Worm (Caenorhabditis elegans): ENCODE data around the gene prp-8.

ce11 chrIII:8209775-8210174 is 45.6 kb downstream of the prp-8 start, which contains the start of gene C30A5.10:
- TF ChIP-seq tab-1 (GFP tag; IDR thresholded peaks at IDR 0.05) (no peak), med-1 (GFP tag; optimal IDR thresholded peaks at IDR 0.05; ENCODE audit: insufficient read depth) (no peak), flt-1 (GFP tag; IDR thresholded peaks at IDR 0.05) (no peak)
